Fruit fly (Drosophila melanogaster) S2 (cell line): ENCODE measurements around the gene DPCoAC.

Experiments used
- CG8478 ChIP-seq: fragments of >200 bp; optimal IDR thresholded peaks from 2 replicates; lab custom pipeline; 2018
- CTCF ChIP-seq, 2 experiments: fragments of >200 bp; optimal IDR thresholded peaks; 2 replicates each; lab custom pipeline; 2018

The DPCoAC gene

dm6 chr3R:20557415-20558105 is at the start of gene DPCoAC, which contains the start of gene CG5180:
TSS of gene DPCoAC (minus strand) at chr3R:20557667.
TSS of gene CG5180 (plus strand) at chr3R:20557930.
- peak; percentile 58 to 66 for TF ChIP-seq CTCF (optimal IDR thresholded peaks at IDR 0.05; lab: Kevin White, UChicago)
- no peak for TF ChIP-seq CG8478 (lab: Kevin White, UChicago)

DNA sequence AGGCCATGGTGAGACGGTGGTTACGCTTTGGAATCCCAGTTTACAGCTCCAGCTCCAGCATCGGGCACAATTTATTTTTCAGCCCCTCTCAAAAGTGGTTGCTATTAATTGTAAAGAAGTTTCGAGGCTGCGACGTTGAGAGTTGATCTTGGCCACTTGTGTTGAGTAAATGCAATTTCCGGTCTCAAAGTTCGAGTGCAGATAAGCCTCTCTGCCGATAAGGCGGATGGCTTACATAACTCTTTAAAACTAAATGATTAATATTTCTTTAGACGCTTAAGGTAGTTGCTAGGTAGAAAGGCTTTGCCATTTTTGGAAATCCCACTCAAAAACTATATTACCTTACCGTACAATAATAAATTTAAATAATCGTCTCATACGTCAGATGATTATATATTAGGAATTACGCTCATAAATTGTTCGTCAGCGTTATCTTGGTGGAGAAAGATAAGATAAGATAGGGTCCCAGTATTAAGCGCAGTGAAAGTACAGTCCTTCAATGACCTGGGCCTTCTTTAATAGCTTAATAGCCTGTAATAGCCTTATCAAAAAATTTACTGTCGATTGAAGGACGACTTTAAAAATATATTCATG is 48.2 kb upstream of the DPCoAC start:
- no peak for TF ChIP-seq CTCF (optimal IDR thresholded peaks at IDR 0.05; lab: Kevin White, UChicago)

DNA sequence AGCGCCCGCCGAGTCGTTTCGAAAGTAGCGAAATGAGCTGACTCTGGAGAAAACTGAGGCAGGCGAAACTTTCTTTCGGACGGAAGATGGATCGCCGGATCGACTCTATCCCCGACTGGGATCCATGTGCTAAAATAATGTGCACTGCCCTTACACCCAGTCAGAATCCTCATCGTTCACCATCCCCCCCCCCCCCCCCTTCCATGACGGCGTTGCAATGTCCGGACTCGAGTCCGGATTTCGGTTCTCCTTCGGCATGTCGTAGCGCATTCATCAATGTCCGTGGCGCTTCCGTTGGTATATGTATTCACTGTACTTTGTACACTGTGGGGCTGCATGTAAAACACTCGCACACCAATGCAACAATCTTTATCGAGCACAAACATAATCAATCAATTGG is 47.6 kb upstream of the DPCoAC start:
- TF ChIP-seq CTCF (optimal IDR thresholded peaks at IDR 0.05; lab: Kevin White, UChicago) (no peak), CG8478 (lab: Kevin White, UChicago) (no peak)

DNA sequence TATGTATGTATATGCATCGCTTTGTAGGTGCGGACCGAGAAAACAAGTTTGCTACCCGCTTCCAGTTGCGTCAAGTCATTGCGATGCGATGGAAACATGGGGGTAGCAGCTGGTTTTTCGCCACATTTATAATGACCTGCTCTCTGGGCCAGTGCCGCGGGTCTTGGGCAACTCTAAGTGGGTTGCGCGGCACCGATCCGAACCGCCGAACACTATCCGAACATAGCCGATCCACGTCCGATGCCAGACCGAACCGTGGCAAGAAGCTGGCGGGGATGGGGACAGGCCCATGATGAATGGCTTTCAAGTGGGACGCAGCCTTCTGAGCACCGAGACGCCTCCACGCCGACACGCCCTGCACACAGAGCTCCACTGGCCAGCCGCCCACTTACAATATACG is 46.6 kb upstream of the DPCoAC start:
- TF ChIP-seq CG8478 (lab: Kevin White, UChicago) (no peak), CTCF (optimal IDR thresholded peaks at IDR 0.05; lab: Kevin White, UChicago) (no peak)

DNA sequence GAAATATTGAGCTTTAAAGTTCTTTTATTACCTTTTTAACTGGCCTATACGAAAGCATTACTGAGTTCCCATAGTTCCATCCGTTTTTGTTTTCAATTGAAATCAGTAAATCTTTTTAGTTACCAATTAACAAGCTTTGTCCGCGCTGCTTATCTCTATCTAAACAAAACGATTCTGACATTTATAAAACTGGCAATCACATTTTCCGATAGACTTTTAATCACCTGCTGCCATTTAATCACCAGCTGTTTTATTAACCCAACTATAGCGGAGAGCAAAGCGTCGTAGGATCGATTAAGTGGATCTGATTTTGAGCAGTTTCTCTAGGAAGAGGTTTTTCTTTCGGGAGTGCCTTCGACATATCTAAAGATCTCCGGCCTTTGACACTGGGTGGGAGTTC is 45.1 kb upstream of the DPCoAC start:
- TF ChIP-seq CTCF (optimal IDR thresholded peaks at IDR 0.05; lab: Kevin White, UChicago) (no peak), CG8478 (lab: Kevin White, UChicago) (no peak)

- TF ChIP-seq CG8478 (lab: Kevin White, UChicago) (no peak), CTCF (optimal IDR thresholded peaks at IDR 0.05; lab: Kevin White, UChicago) (no peak)
Measured at dm6 chr3R:20600109-20600508, 42.6 kb upstream of the DPCoAC start.

DNA sequence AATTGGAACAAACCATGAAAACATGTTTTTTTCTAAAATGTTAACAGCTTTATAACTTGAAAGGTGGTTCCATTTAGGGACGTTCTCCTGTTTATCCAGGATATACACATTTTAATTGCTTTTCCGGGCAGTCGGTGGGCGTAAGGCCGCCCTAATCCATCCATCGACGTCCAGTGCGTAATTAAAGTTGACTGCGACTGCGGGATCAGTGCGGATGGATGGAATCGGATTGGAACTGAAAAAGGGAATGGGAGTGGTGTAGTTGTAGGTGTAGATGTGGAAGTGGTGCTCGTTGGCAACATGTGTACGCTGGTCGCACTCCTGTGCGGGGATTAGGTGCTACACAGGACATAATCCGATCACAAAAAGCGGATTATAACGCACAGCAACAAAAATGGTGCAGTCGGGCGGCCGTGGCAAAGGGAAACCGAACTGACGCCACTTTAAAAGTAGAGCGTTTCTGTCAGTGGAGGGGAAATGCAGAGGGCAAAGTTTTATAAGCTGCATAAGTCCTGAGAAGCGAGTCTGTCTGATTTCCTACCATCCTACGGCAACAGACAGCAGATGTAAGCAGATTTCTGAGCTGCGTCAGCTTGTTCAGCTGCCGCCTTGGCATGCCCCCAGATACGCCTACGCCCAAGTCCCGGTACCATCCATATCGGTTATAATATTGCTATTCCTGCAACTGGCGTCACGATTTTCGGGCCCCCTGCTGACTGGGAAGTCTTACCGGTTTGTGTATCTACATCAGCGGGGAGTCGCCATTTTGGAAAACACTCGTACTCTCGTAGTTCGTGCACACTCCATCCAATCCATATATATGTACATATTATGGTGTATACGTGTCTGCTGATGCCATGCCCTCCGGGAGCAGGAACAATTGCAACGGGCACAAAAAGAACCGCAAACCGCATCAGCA is 40.2 kb upstream of the DPCoAC start:
- no peak for TF ChIP-seq CTCF (optimal IDR thresholded peaks at IDR 0.05; lab: Kevin White, UChicago)
- TF ChIP-seq CG8478 (lab: Kevin White, UChicago) = no peak

DNA sequence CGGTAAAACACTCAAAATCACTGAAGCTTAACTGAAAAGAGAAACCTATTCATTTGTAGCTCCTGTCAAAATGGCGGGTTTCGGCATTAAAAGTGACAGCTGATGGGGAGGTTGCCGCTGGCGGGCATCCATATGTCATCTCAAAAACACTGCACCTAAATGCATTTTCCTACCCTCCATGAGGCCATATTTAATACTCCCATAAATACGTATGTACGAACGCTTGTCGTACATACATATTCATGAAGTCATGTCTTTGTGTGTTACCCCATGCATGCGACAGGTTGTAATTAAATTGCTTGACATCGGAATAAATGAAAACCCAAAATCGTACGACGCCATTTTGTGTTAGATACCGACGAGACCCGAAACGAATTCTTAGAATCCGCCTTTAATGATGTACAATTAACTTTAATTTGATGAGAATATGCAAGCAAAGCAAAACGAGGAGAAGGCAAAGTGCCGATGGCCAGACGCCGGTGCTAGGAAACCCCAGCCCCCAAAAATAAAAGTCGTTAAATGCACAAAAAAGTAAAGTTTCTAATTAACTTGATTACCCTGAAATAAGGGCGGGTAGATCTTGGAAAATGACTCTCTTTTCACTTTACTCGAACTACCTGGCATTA is 39.0 kb upstream of the DPCoAC start:
- TF ChIP-seq CG8478 (lab: Kevin White, UChicago) (no peak), CTCF (optimal IDR thresholded peaks at IDR 0.05; lab: Kevin White, UChicago) (no peak)

dm6 chr3R:20595901-20596300 is 38.4 kb upstream of the DPCoAC start:
- TF ChIP-seq CTCF (optimal IDR thresholded peaks at IDR 0.05; lab: Kevin White, UChicago) (no peak), CG8478 (lab: Kevin White, UChicago) (no peak)

- TF ChIP-seq CG8478 (lab: Kevin White, UChicago) (no peak), CTCF (optimal IDR thresholded peaks at IDR 0.05; lab: Kevin White, UChicago) (no peak)
Measured at dm6 chr3R:20595145-20595812, 37.8 kb upstream of the DPCoAC start.

DNA sequence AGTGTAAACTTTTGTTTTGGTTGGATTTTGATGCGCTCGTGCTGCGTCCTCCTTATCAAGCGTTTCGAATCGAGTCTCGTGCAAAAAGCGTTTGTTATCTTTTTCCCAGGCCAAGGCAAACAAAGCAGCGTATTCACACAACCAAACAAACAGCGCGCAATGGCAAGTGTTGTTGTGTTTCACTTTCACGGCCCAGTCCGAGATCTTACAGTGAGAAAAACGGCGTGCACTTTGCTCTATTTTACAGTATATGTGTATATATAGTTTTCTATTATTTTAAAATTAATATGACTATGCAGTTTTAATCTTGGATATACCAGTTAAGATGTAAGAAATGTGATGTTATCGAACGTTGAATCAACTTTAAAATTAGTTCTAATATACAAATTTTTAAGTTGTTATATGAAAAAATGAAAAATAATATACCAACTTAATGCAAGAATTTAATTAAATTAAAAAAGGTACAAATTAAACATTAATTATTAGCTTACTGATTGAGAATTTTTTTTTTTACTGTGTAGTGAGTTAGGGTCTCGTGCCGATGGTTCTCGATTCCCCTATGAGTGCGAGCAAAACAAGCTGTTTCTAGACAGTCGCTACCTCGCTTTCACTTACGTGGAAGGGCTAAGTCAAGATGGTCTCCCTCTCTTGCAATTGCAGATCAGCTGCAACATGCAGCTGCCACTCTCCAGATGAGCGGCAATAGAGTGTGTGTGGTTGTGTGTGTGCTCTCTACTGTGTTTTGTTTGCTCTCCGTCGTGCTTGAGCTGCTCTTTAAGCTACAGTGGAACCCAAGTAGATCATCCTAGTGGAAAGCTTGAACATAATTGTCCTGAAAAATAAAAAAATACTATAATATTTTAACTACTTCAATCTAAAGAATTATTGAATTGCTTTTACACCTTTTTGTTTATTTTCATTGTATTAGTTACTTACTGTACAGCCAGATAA is 37.0 kb upstream of the DPCoAC start:
- TF ChIP-seq CG8478 (lab: Kevin White, UChicago) (no peak), CTCF (optimal IDR thresholded peaks at IDR 0.05; lab: Kevin White, UChicago) (no peak)

dm6 chr3R:20593463-20593838 is 36.0 kb upstream of the DPCoAC start:
- TF ChIP-seq CTCF (optimal IDR thresholded peaks at IDR 0.05; lab: Kevin White, UChicago) = no peak
- no peak for TF ChIP-seq CG8478 (lab: Kevin White, UChicago)
